Worm (Caenorhabditis elegans) whole organism, L3 larva: ENCODE data around the gene crn-7.

Source experiments
- fkh-10 ChIP-seq: sonication (generic microtip); optimal IDR thresholded peaks from 2 replicates; lab custom pipeline; 2017; ENCODE audit warnings: missing biosample characterization, missing genetic modification reagents, missing genetic modification characterization
- nhr-237 ChIP-seq: fragments of 150-350 bp; optimal IDR thresholded peaks from 2 replicates; lab custom pipeline; 2014; ENCODE audit warnings: missing biosample characterization, missing genetic modification characterization
- skn-1 ChIP-seq: fragments of 150-350 bp; optimal IDR thresholded peaks from 2 replicates; lab custom pipeline; 2014; ENCODE audit warnings: missing biosample characterization, missing genetic modification characterization
- snpc-4 ChIP-seq: fragments of 150-350 bp; optimal IDR thresholded peaks from 2 replicates; lab custom pipeline; 2014; ENCODE audit warnings: missing biosample characterization, missing genetic modification characterization

- TF ChIP-seq skn-1 (tag; lab: Kevin White, UChicago), result no peak
- no peak for TF ChIP-seq nhr-237
- TF ChIP-seq fkh-10 (GFP tag; lab: Kevin White, UChicago), result no peak
- no peak for TF ChIP-seq snpc-4 (tag; lab: Kevin White, UChicago)
Observed at ce11 chrIII:8249381-8249780, 18.9 kb upstream of the crn-7 start, which contains the start of the genes C02F5.10 and C02F5.2.
